Worm (Caenorhabditis elegans): ENCODE measurements around the gene clec-1.

The clec-1 gene

ce11 chrV:5667337-5667736 lies 32.6 kb upstream of the clec-1 start:
- TF ChIP-seq F10E7.11 (tag; optimal IDR thresholded peaks at IDR 0.05) (peak; percentile 85), fkh-3 (tag; optimal IDR thresholded peaks at IDR 0.05) (peak; percentile 81), lin-54 (GFP tag; optimal IDR thresholded peaks at IDR 0.05) (peak; percentile 76), Y95B8A.8 (GFP tag; IDR thresholded peaks at IDR 0.05) (peak; percentile 53; the same call in 1 of the 2 replicates), mel-28 (tag; optimal IDR thresholded peaks at IDR 0.05; ENCODE audit: borderline replicate concordance) (no peak), B0261.1 (tag; optimal IDR thresholded peaks at IDR 0.05) (peak; percentile 70), F23B12.7 (tag; optimal IDR thresholded peaks at IDR 0.05; ENCODE audit: insufficient read depth) (no peak), nfya-2 (GFP tag; IDR thresholded peaks at IDR 0.05) (peak; percentile 87; the same call in 1 of the 2 replicates), unc-130 (GFP tag; optimal IDR thresholded peaks at IDR 0.05) (no peak), cebp-2 (GFP tag; IDR thresholded peaks at IDR 0.05) (peak; percentile 94), sdz-38 (tag; optimal IDR thresholded peaks at IDR 0.05) (no peak), lir-1 (GFP tag; conservative IDR thresholded peaks at IDR 0.05) (no peak), ZK185.1 (tag; optimal IDR thresholded peaks at IDR 0.05; ENCODE audit: poor library complexity, severe bottlenecking) (no peak), bed-2 (GFP tag; IDR thresholded peaks at IDR 0.05) (no peak), ceh-91 (GFP tag; IDR thresholded peaks at IDR 0.05) (peak; percentile 26; the same call in 1 of the 2 replicates), B0019.2 (GFP tag; conservative IDR thresholded peaks at IDR 0.05) (no peak), nfyb-1 (GFP tag; IDR thresholded peaks at IDR 0.05) (peak; percentile 65), pbrm-1 (GFP tag; IDR thresholded peaks at IDR 0.05) (peak; percentile 77), snpc-1.3 (tag; optimal IDR thresholded peaks at IDR 0.05; ENCODE audit: insufficient read depth) (peak; percentile 38), efl-1 (GFP tag; optimal IDR thresholded peaks at IDR 0.05) (peak; percentile 13), Y56A3A.18 (GFP tag; IDR thresholded peaks at IDR 0.05) (peak; percentile 60; the same call in 1 of the 2 replicates), rec-8 (tag; optimal IDR thresholded peaks at IDR 0.05) (peak; percentile 16 to 66), egl-18 (GFP tag; IDR thresholded peaks at IDR 0.05) (no peak), Y79H2A.3 (GFP tag; conservative IDR thresholded peaks at IDR 0.05) (0 out of 2 replicates have a peak, but pooled peaks have one; percentile 34), dpl-1 (GFP tag; optimal IDR thresholded peaks at IDR 0.05) (no peak), mcd-1 (GFP tag; IDR thresholded peaks at IDR 0.05) (peak; percentile 28; the same call in 1 of the 2 replicates), tbx-9 (tag; optimal IDR thresholded peaks at IDR 0.05; ENCODE audit: borderline replicate concordance) (no peak), F57C9.4 (tag; optimal IDR thresholded peaks at IDR 0.05) (no peak), ztf-25 (GFP tag; IDR thresholded peaks at IDR 0.05) (peak; percentile 82; the same call in 1 of the 2 replicates), ceh-58 (GFP tag; IDR thresholded peaks at IDR 0.05) (peak; percentile 92), egl-44 (GFP tag; IDR thresholded peaks at IDR 0.05) (peak; percentile 84; the same call in 1 of the 2 replicates), mes-4 (tag; optimal IDR thresholded peaks at IDR 0.05) (peak; percentile 76), sptf-2 (GFP tag; optimal IDR thresholded peaks at IDR 0.05) (no peak), lin-40 (tag; optimal IDR thresholded peaks at IDR 0.05) (no peak), tlf-1 (GFP tag; optimal IDR thresholded peaks at IDR 0.05) (peak; percentile 27), repo-1 (tag; optimal IDR thresholded peaks at IDR 0.05) (peak; percentile 79), rcor-1 (GFP tag; IDR thresholded peaks at IDR 0.05) (peak; percentile 81), atf-7 (tag; optimal IDR thresholded peaks at IDR 0.05) (peak; percentile 77), gei-17 (GFP tag; optimal IDR thresholded peaks at IDR 0.05) (no peak), pha-4 (tag; optimal IDR thresholded peaks at IDR 0.05) (no peak), nfya-1 (tag; optimal IDR thresholded peaks at IDR 0.05; ENCODE audit: borderline replicate concordance, insufficient read depth) (no peak), C06A6.2 (GFP tag; conservative IDR thresholded peaks at IDR 0.05) (0 out of 2 replicates have a peak, but pooled peaks have one; percentile 34), ama-1 (optimal IDR thresholded peaks at IDR 0.05) (no peak), ama-1 (GFP tag; optimal IDR thresholded peaks at IDR 0.05) (peak; percentile 29 to 73), ztf-28 (GFP tag; IDR thresholded peaks at IDR 0.05) (0 out of 2 replicates have a peak, but pooled peaks have one; percentile 20), ztf-26 (tag; optimal IDR thresholded peaks at IDR 0.05) (peak; percentile 33), K12H6.12 (tag; optimal IDR thresholded peaks at IDR 0.05) (peak; percentile 3), bed-1 (GFP tag; IDR thresholded peaks at IDR 0.05) (no peak)

Measured in whole organism, young adult.